Worm (Caenorhabditis elegans) whole organism, L1 larva: ENCODE measurements around the gene sco-1.

Experiments used
- alr-1 ChIP-seq: fragments of 200-800 bp; sonication (Bioruptor generic); optimal IDR thresholded peaks from 2 replicates; lab custom pipeline; 2018; ENCODE audit warnings: borderline replicate concordance, mild to moderate bottlenecking, missing genetic modification characterization, missing compliant biosample characterization
- ama-1 ChIP-seq: fragments of 150-350 bp; optimal IDR thresholded peaks from 2 replicates; lab custom pipeline; 2014
- elt-3 ChIP-seq, 6 experiments: fragments of 150-350 bp in 1 of 6; sonication (generic microtip); optimal IDR thresholded peaks; 2 replicates each; lab custom pipeline; 2017 to 2018; ENCODE audit warnings: missing biosample characterization in 6 of 6, missing genetic modification characterization in 6 of 6, inconsistent platforms in 1 of 6
- jun-1 ChIP-seq: fragments of 150-350 bp; optimal IDR thresholded peaks from 2 replicates; lab custom pipeline; 2014; ENCODE audit warnings: missing biosample characterization, missing genetic modification reagents, missing genetic modification characterization
- nhr-12 ChIP-seq: sonication (generic microtip); optimal IDR thresholded peaks from 2 replicates; lab custom pipeline; 2017; ENCODE audit warnings: missing biosample characterization, missing genetic modification characterization
- nhr-85 ChIP-seq: sonication (generic microtip); peaks from one replicate; lab custom pipeline; 2016; ENCODE audit warnings: missing genetic modification characterization, inconsistent platforms, missing compliant biosample characterization
- skn-1 ChIP-seq: fragments of 150-350 bp; optimal IDR thresholded peaks from 2 replicates; lab custom pipeline; 2014; ENCODE audit warnings: missing biosample characterization, missing genetic modification characterization

DNA sequence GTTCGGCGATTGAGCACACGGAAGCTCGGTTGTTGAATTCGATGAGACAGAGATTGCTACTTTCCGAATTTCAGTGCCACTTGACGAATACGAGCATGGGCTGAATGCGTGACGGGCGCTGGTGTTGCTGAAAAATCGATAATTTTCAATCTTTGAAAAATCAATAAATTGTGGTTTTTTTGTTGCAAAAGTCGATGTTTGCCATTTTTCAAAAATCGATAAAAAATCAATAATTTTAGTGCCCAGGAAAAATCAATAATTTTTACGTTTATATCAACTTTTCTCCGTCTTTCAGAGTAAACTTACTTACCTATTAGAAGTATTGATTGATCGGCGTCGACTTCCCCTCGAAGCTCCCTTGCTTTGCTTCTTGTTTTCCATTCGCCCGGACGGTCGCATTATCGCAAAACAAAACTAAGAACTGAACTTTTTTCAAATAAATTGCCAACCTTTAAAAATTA lies 42.9 kb upstream of the sco-1 start, which contains the start of gene C16A11.7:
- TF ChIP-seq skn-1 (no peak), jun-1 (tag; lab: Kevin White, UChicago) (no peak), ama-1 (lab: Kevin White, UChicago) (no peak), elt-3 (tag; optimal IDR thresholded peaks at IDR 0.05; lab: Kevin White, UChicago) (no peak), alr-1 (tag; lab: Kevin White, UChicago) (no peak), nhr-12 (tag; lab: Kevin White, UChicago) (no peak), nhr-85 (no peak)
